Worm (Caenorhabditis elegans) whole organism, L4 larva: ENCODE measurements around the gene F41F3.1.
"Not testable (repeated sequence)": the region's sequence is repeated elsewhere in the genome, so short reads cannot be mapped to it uniquely, and the experiment has no call there.

Experiments used
- D1046.2 ChIP-seq: fragments of 200-800 bp; sonication (Bioruptor generic); IDR thresholded peaks from 2 replicates; pipeline ENCODE4 v1.3.6; 2022; ENCODE audit warnings: missing genetic modification characterization, missing compliant biosample characterization
- F26F4.8 ChIP-seq: fragments of 200-800 bp; sonication (Bioruptor generic); conservative IDR thresholded peaks from 2 replicates; pipeline ENCODE4 v1.3.6; 2022; ENCODE audit warnings: missing genetic modification characterization, missing compliant biosample characterization
- F44E2.7 ChIP-seq: fragments of 200-800 bp; sonication (Bioruptor generic); IDR thresholded peaks from 2 replicates; pipeline ENCODE4 v2.1.2; 2022; ENCODE audit warnings: missing genetic modification characterization, missing compliant biosample characterization
- T26A8.4 ChIP-seq: fragments of 200-800 bp; sonication (Bioruptor generic); IDR thresholded peaks from 2 replicates; pipeline ENCODE4 v1.3.6; 2022; ENCODE audit warnings: missing genetic modification characterization, missing compliant biosample characterization
- Y105C5A.15 ChIP-seq: fragments of 200-800 bp; sonication (Bioruptor generic); IDR thresholded peaks from 2 replicates; pipeline ENCODE4 v1.3.6; 2022; ENCODE audit warnings: missing genetic modification characterization, missing compliant biosample characterization
- Y48G9A.11 ChIP-seq: fragments of 200-800 bp; sonication (Bioruptor generic); IDR thresholded peaks from 2 replicates; pipeline ENCODE4 v1.3.6; 2022; ENCODE audit warnings: missing genetic modification reagents, missing genetic modification characterization, missing compliant biosample characterization
- Y5F2A.4 ChIP-seq: fragments of 200-800 bp; sonication (Bioruptor generic); optimal IDR thresholded peaks from 2 replicates; lab custom pipeline; 2018; ENCODE audit warnings: mild to moderate bottlenecking, missing genetic modification characterization, missing compliant biosample characterization
- Y75B8A.6 ChIP-seq: fragments of 200-800 bp; sonication (Bioruptor generic); IDR thresholded peaks from 2 replicates; pipeline ENCODE4 v1.3.6; 2022; ENCODE audit warnings: missing genetic modification reagents, missing genetic modification characterization, missing compliant biosample characterization
- ZK337.2 ChIP-seq: fragments of 200-800 bp; sonication (Bioruptor generic); IDR thresholded peaks from 2 replicates; pipeline ENCODE4 v1.3.6; 2022; ENCODE audit warnings: missing genetic modification reagents, missing genetic modification characterization, missing compliant biosample characterization
- arid-1 ChIP-seq: fragments of 200-800 bp; sonication (Bioruptor generic); conservative IDR thresholded peaks from 2 replicates; pipeline ENCODE4 v1.3.6; 2022; ENCODE audit warnings: missing genetic modification reagents, missing genetic modification characterization, missing compliant biosample characterization
- ceh-44 ChIP-seq: fragments of 200-800 bp; sonication (Bioruptor generic); IDR thresholded peaks from 2 replicates; pipeline ENCODE4 v1.3.6; 2022; ENCODE audit warnings: missing genetic modification reagents, missing genetic modification characterization, missing compliant biosample characterization
- ces-1 ChIP-seq: fragments of 150-350 bp; sonication (generic microtip); optimal IDR thresholded peaks from 4 replicates; lab custom pipeline; 2014; ENCODE audit warnings: missing biosample characterization, missing genetic modification reagents, missing genetic modification characterization
- ctbp-1 ChIP-seq: fragments of 200-800 bp; sonication (Bioruptor generic); IDR thresholded peaks from 2 replicates; pipeline ENCODE4 v1.3.6; 2022; ENCODE audit warnings: missing genetic modification reagents, missing genetic modification characterization, missing compliant biosample characterization
- daf-8 ChIP-seq: fragments of 200-800 bp; sonication (Bioruptor generic); IDR thresholded peaks from 2 replicates; pipeline ENCODE4 v1.3.6; 2022; ENCODE audit warnings: missing genetic modification characterization, missing compliant biosample characterization
- dmd-6 ChIP-seq: fragments of 200-800 bp; sonication (Bioruptor generic); IDR thresholded peaks from 2 replicates; pipeline ENCODE4 v1.3.6; 2022; ENCODE audit warnings: missing genetic modification reagents, missing genetic modification characterization, missing compliant biosample characterization
- dmd-8 ChIP-seq: fragments of 200-800 bp; sonication (Bioruptor generic); IDR thresholded peaks from 2 replicates; pipeline ENCODE4 v1.3.6; 2022; ENCODE audit warnings: missing genetic modification characterization, missing compliant biosample characterization
- dmd-9 ChIP-seq: fragments of 200-800 bp; sonication (Bioruptor generic); IDR thresholded peaks from 2 replicates; pipeline ENCODE4 v1.3.6; 2022; ENCODE audit warnings: missing genetic modification reagents, missing genetic modification characterization, missing compliant biosample characterization
- duxl-1 ChIP-seq: sonication (generic microtip); optimal IDR thresholded peaks from 2 replicates; lab custom pipeline; 2016; ENCODE audit warnings: mild to moderate bottlenecking, missing genetic modification characterization, moderate library complexity, missing compliant biosample characterization; ENCODE audit not compliant: poor library complexity
- egl-43 ChIP-seq: fragments of 200-800 bp; sonication (Bioruptor generic); IDR thresholded peaks from 2 replicates; pipeline ENCODE4 v1.3.6; 2022; ENCODE audit warnings: missing genetic modification reagents, missing genetic modification characterization, missing compliant biosample characterization
- hlh-11 ChIP-seq: fragments of 200-800 bp; sonication (Bioruptor generic); optimal IDR thresholded peaks from 2 replicates; lab custom pipeline; 2018; ENCODE audit warnings: mild to moderate bottlenecking, missing genetic modification characterization, missing compliant biosample characterization
- hlh-30 ChIP-seq: sonication (generic microtip); optimal IDR thresholded peaks from 2 replicates; lab custom pipeline; 2017; ENCODE audit warnings: antibody characterized with exemption, mild to moderate bottlenecking, missing genetic modification characterization, missing compliant biosample characterization; ENCODE audit not compliant: insufficient read depth
- lim-7 ChIP-seq: fragments of 200-800 bp; sonication (Bioruptor generic); IDR thresholded peaks from 2 replicates; pipeline ENCODE4 v1.3.6; 2022; ENCODE audit warnings: missing genetic modification characterization, missing compliant biosample characterization
- lin-38 ChIP-seq: fragments of 200-800 bp; sonication (Bioruptor generic); IDR thresholded peaks from 2 replicates; pipeline ENCODE4 v1.3.6; 2022; ENCODE audit warnings: missing genetic modification reagents, missing genetic modification characterization, missing compliant biosample characterization
- madf-5 ChIP-seq, 2 experiments: fragments of 200-800 bp; sonication (Bioruptor generic); IDR thresholded peaks; 2 replicates each; pipeline ENCODE4 v1.3.6; 2022; ENCODE audit warnings: missing compliant biosample characterization in 2 of 2, missing genetic modification characterization in 2 of 2
- madf-9 ChIP-seq: fragments of 200-800 bp; sonication (Bioruptor generic); conservative IDR thresholded peaks from 2 replicates; pipeline ENCODE4 v1.3.6; 2022; ENCODE audit warnings: missing genetic modification reagents, missing genetic modification characterization, missing compliant biosample characterization
- mdt-29 ChIP-seq: fragments of 200-800 bp; sonication (Bioruptor generic); IDR thresholded peaks from 2 replicates; pipeline ENCODE4 v1.3.6; 2022; ENCODE audit warnings: missing genetic modification reagents, missing genetic modification characterization, missing compliant biosample characterization
- nhr-41 ChIP-seq: fragments of 200-800 bp; sonication (Bioruptor generic); IDR thresholded peaks from 2 replicates; pipeline ENCODE4 v1.3.6; 2022; ENCODE audit warnings: missing genetic modification reagents, missing genetic modification characterization, missing compliant biosample characterization
- pha-4 ChIP-seq, 2 experiments: fragments of 150-350 bp in 1 of 2; fragments of 200-800 bp in 1 of 2; sonication (Bioruptor generic) in 1 of 2; IDR thresholded peaks in 1 of 2; optimal IDR thresholded peaks in 1 of 2; 2 replicates each; pipeline versions ENCODE4 v1.3.6 to Lab custom; 2014 to 2022; ENCODE audit warnings: missing genetic modification characterization in 2 of 2, missing genetic modification reagents in 2 of 2, missing biosample characterization in 1 of 2, missing compliant biosample characterization in 1 of 2
- php-3 ChIP-seq: fragments of 200-800 bp; sonication (Bioruptor generic); IDR thresholded peaks from 2 replicates; pipeline ENCODE4 v1.3.6; 2022; ENCODE audit warnings: missing genetic modification reagents, missing genetic modification characterization, missing compliant biosample characterization
- saeg-2 ChIP-seq: fragments of 200-800 bp; sonication (Bioruptor generic); IDR thresholded peaks from 2 replicates; pipeline ENCODE4 v1.3.6; 2022; ENCODE audit warnings: missing genetic modification reagents, missing genetic modification characterization, missing compliant biosample characterization
- set-16 ChIP-seq: fragments of 200-800 bp; sonication (Bioruptor generic); IDR thresholded peaks from 2 replicates; pipeline ENCODE4 v1.3.6; 2022; ENCODE audit warnings: missing genetic modification reagents, missing genetic modification characterization, missing compliant biosample characterization
- snpc-1.2 ChIP-seq: fragments of 200-800 bp; sonication (Bioruptor generic); IDR thresholded peaks from 2 replicates; pipeline ENCODE4 v1.3.6; 2022; ENCODE audit warnings: missing genetic modification reagents, missing genetic modification characterization, missing compliant biosample characterization
- tra-1 ChIP-seq: fragments of 200-800 bp; sonication (Bioruptor generic); IDR thresholded peaks from 2 replicates; pipeline ENCODE4 v1.3.6; 2022; ENCODE audit warnings: missing genetic modification reagents, missing genetic modification characterization, missing compliant biosample characterization
- vab-7 ChIP-seq: fragments of 200-800 bp; sonication (Bioruptor generic); IDR thresholded peaks from 2 replicates; pipeline ENCODE4 v1.3.6; 2022; ENCODE audit warnings: missing genetic modification reagents, missing genetic modification characterization, missing compliant biosample characterization
- zfp-3 ChIP-seq: fragments of 200-800 bp; sonication (Bioruptor generic); conservative IDR thresholded peaks from 2 replicates; pipeline ENCODE4 v1.3.6; 2022; ENCODE audit warnings: missing genetic modification reagents, missing genetic modification characterization, missing compliant biosample characterization

The F41F3.1 gene

ce11 chrV:4630267-4630666 is 24.1 kb upstream of the F41F3.1 start (continued):
- TF ChIP-seq php-3 (GFP tag; lab: Robert Waterston, UW) (peak; percentile 53; the same call in 1 of the 2 replicates), ces-1 (GFP tag; lab: Kevin White, UChicago) (no peak), hlh-11 (tag; lab: Kevin White, UChicago) (peak; percentile 50), Y5F2A.4 (GFP tag; lab: Kevin White, UChicago) (no peak)

- TF ChIP-seq arid-1 (GFP tag; lab: Robert Waterston, UW), result peak; percentile 70
- peak; percentile 77 for TF ChIP-seq lin-38 (GFP tag; lab: Robert Waterston, UW)
- TF ChIP-seq pha-4 (GFP tag; IDR thresholded peaks at IDR 0.05; lab: Robert Waterston, UW), result peak; percentile 79
- TF ChIP-seq pha-4 (tag; optimal IDR thresholded peaks at IDR 0.05; lab: Kevin White, UChicago), result not testable (repeated sequence)
- TF ChIP-seq ceh-44 (GFP tag; lab: Robert Waterston, UW), result peak; percentile 78
- TF ChIP-seq madf-9 (GFP tag; lab: Robert Waterston, UW), result peak; percentile 58; the same call in 1 of the 2 replicates
- TF ChIP-seq set-16 (GFP tag; lab: Robert Waterston, UW), result peak; percentile 58
- 0 out of 2 replicates have a peak, but pooled peaks have one; percentile 16 for TF ChIP-seq dmd-6 (GFP tag; lab: Robert Waterston, UW)
- TF ChIP-seq Y105C5A.15, result peak; percentile 83; the same call in 1 of the 2 replicates
- TF ChIP-seq egl-43, result peak; percentile 95
- TF ChIP-seq T26A8.4 (GFP tag; lab: Robert Waterston, UW), result 0 out of 2 replicates have a peak, but pooled peaks have one; percentile 22
- TF ChIP-seq tra-1, result 0 out of 2 replicates have a peak, but pooled peaks have one; percentile 51
- TF ChIP-seq vab-7, result peak; percentile 79
- 0 out of 2 replicates have a peak, but pooled peaks have one; percentile 42 for TF ChIP-seq ctbp-1
- TF ChIP-seq D1046.2 (GFP tag; lab: Robert Waterston, UW), result 0 out of 2 replicates have a peak, but pooled peaks have one; percentile 29
- TF ChIP-seq daf-8 (GFP tag; lab: Robert Waterston, UW), result 0 out of 2 replicates have a peak, but pooled peaks have one; percentile 29
- TF ChIP-seq lim-7 (GFP tag; lab: Robert Waterston, UW), result peak; percentile 80
- TF ChIP-seq nhr-41 (GFP tag; lab: Robert Waterston, UW), result peak; percentile 64; the same call in 1 of the 2 replicates
- peak; percentile 64; the same call in 1 of the 2 replicates for TF ChIP-seq ZK337.2
- peak; percentile 90; the same call in 1 of the 2 replicates for TF ChIP-seq F26F4.8 (GFP tag; lab: Robert Waterston, UW)
- TF ChIP-seq mdt-29 (GFP tag; lab: Robert Waterston, UW), result 0 out of 2 replicates have a peak, but pooled peaks have one; percentile 28
- peak; percentile 54 for TF ChIP-seq Y48G9A.11 (GFP tag; lab: Robert Waterston, UW)
- peak; percentile 50; the same call in 1 of the 2 replicates for TF ChIP-seq php-3 (GFP tag; lab: Robert Waterston, UW)
- 0 out of 2 replicates have a peak, but pooled peaks have one; percentile 32 for TF ChIP-seq Y75B8A.6 (GFP tag; lab: Robert Waterston, UW)
- peak; percentile 96 for TF ChIP-seq dmd-8
- TF ChIP-seq zfp-3, result 0 out of 2 replicates have a peak, but pooled peaks have one; percentile 21
- TF ChIP-seq F44E2.7 (GFP tag; lab: Robert Waterston, UW), result peak; percentile 87; the same call in 1 of the 2 replicates
- TF ChIP-seq saeg-2 (GFP tag; lab: Robert Waterston, UW), result peak; percentile 55; the same call in 1 of the 2 replicates
- TF ChIP-seq snpc-1.2 (GFP tag; lab: Robert Waterston, UW), result peak; percentile 82
- TF ChIP-seq madf-5 (GFP tag; IDR thresholded peaks at IDR 0.05; lab: Robert Waterston, UW), result peak; percentile 44 to 89; a peak in 3 of 4 replicates
- TF ChIP-seq dmd-9, result 0 out of 2 replicates have a peak, but pooled peaks have one; percentile 5
These were observed 21.5 kb upstream of the F41F3.1 start for ce11 chrV:4632808-4633207.

ce11 chrV:4637153-4637552 is 17.2 kb upstream of the F41F3.1 start:
- TF ChIP-seq hlh-30 (tag; lab: Kevin White, UChicago), result no peak
- no peak for TF ChIP-seq duxl-1
- TF ChIP-seq, all 104 proteins: peak for 0
